Worm (Caenorhabditis elegans): ENCODE results near the gene soc-2.
A peak's percentile ranks its signal among the peaks of the same experiment; 100 is the strongest.

Gene soc-2

ce11 chrIV:5137809-5138208 lies 14.5 kb downstream of the soc-2 start:
- TF ChIP-seq C17E4.6 (GFP tag; IDR thresholded peaks at IDR 0.05), result no peak

- TF ChIP-seq lin-54 (GFP tag; optimal IDR thresholded peaks at IDR 0.05), result no peak
Observed at ce11 chrIV:5136523-5136922, 15.8 kb downstream of the soc-2 start.

- TF ChIP-seq F52B5.7 (tag; optimal IDR thresholded peaks at IDR 0.05), result no peak
Observed at ce11 chrIV:5134798-5135197, 17.5 kb downstream of the soc-2 start.

ce11 chrIV:5133791-5134370 lies 18.4 kb downstream of the soc-2 start:
- TF ChIP-seq nhr-27 (tag; optimal IDR thresholded peaks at IDR 0.05) (no peak), Y53F4B.3 (GFP tag; IDR thresholded peaks at IDR 0.05) (no peak), hsf-1 (GFP tag; IDR thresholded peaks at IDR 0.05) (no peak), let-607 (tag; optimal IDR thresholded peaks at IDR 0.05) (peak; percentile 22 to 77), lsl-1 (GFP tag; optimal IDR thresholded peaks at IDR 0.05) (no peak), nhr-80 (tag; optimal IDR thresholded peaks at IDR 0.05) (peak; percentile 52), die-1 (tag; optimal IDR thresholded peaks at IDR 0.05) (no peak), F37B4.10 (GFP tag; IDR thresholded peaks at IDR 0.05) (no peak), ztf-6 (GFP tag; IDR thresholded peaks at IDR 0.05) (no peak), ztf-28 (GFP tag; IDR thresholded peaks at IDR 0.05) (no peak), somi-1 (GFP tag; optimal IDR thresholded peaks at IDR 0.05) (no peak), F23B12.7 (tag; optimal IDR thresholded peaks at IDR 0.05; ENCODE audit: insufficient read depth) (no peak), bed-1 (GFP tag; IDR thresholded peaks at IDR 0.05) (no peak), F39B2.1 (GFP tag; IDR thresholded peaks at IDR 0.05) (no peak), Y95B8A.8 (GFP tag; IDR thresholded peaks at IDR 0.05) (no peak), lir-1 (GFP tag; conservative IDR thresholded peaks at IDR 0.05) (no peak), hlh-12 (tag; optimal IDR thresholded peaks at IDR 0.05) (no peak), Y79H2A.3 (GFP tag; conservative IDR thresholded peaks at IDR 0.05) (no peak)

ce11 chrIV:5131781-5132180 lies 20.5 kb downstream of the soc-2 start:
- TF ChIP-seq nhr-80 (tag; optimal IDR thresholded peaks at IDR 0.05) (no peak), Y79H2A.3 (GFP tag; conservative IDR thresholded peaks at IDR 0.05) (no peak), chd-7 (tag; optimal IDR thresholded peaks at IDR 0.05) (no peak), B0336.3 (GFP tag; IDR thresholded peaks at IDR 0.05) (no peak), ets-4 (GFP tag; optimal IDR thresholded peaks at IDR 0.05) (no peak), madf-3 (GFP tag; IDR thresholded peaks at IDR 0.05) (no peak), F55B11.4 (tag; optimal IDR thresholded peaks at IDR 0.05; ENCODE audit: borderline replicate concordance, insufficient read depth) (no peak), K11D2.4 (GFP tag; IDR thresholded peaks at IDR 0.05) (no peak), dpl-1 (GFP tag; optimal IDR thresholded peaks at IDR 0.05) (no peak), Y56A3A.18 (GFP tag; IDR thresholded peaks at IDR 0.05) (no peak)

ce11 chrIV:5121995-5122394 lies 30.3 kb downstream of the soc-2 start, which contains the start of gene tkr-3:
Gene tkr-3, minus strand, starts transcription at chrIV:5122095.
- TF ChIP-seq K12H6.12 (tag; optimal IDR thresholded peaks at IDR 0.05) (no peak), hmg-20 (GFP tag; IDR thresholded peaks at IDR 0.05) (no peak), attf-6 (GFP tag; IDR thresholded peaks at IDR 0.05) (no peak), mel-28 (tag; optimal IDR thresholded peaks at IDR 0.05; ENCODE audit: borderline replicate concordance) (no peak), F57A8.1 (GFP tag; optimal IDR thresholded peaks at IDR 0.05) (no peak), Y53F4B.3 (GFP tag; IDR thresholded peaks at IDR 0.05) (no peak), Y79H2A.3 (GFP tag; conservative IDR thresholded peaks at IDR 0.05) (no peak), attf-5 (GFP tag; optimal IDR thresholded peaks at IDR 0.05) (no peak), athp-1 (tag; optimal IDR thresholded peaks at IDR 0.05) (no peak), lin-40 (tag; optimal IDR thresholded peaks at IDR 0.05) (no peak), die-1 (tag; optimal IDR thresholded peaks at IDR 0.05) (no peak), ceh-91 (GFP tag; IDR thresholded peaks at IDR 0.05) (no peak), lir-1 (GFP tag; conservative IDR thresholded peaks at IDR 0.05) (no peak)

Data from whole organism, young adult.